Fruit fly (Drosophila melanogaster): ENCODE measurements around the gene CG6661.

CG6661 gene

DNA sequence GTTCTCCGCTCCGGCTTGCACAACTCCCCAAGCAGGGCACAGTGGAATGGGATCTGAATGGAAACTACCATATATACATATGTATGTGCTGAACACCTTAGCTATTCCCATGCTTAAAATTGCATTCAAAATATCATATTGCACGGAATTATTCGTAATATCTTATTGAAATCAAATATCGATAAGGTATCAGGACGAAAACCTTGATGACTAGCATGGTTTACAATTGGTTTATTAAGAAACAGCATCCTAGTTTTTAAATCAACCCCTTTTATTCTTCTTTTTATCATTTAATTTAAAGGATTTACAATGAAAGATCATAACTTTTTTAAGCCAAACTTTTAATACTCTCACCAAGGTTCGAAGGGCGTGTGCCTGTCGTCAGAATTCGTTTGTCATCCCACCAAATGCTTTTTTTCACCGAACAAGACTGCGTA lies 20.7 kb downstream of the CG6661 start (continued):
- peak; percentile 39 for TF ChIP-seq Oli (tag; optimal IDR thresholded peaks at IDR 0.05)
- no peak for TF ChIP-seq Doc3 (GFP tag; IDR thresholded peaks at IDR 0.05; ENCODE audit: partially characterized antibody)
- TF ChIP-seq CG32767 (GFP tag; IDR thresholded peaks at IDR 0.05): no peak
- TF ChIP-seq CG11093 (GFP tag; IDR thresholded peaks at IDR 0.05): no peak
- peak; percentile 29 for TF ChIP-seq CG9727 (GFP tag; optimal IDR thresholded peaks at IDR 0.05)
- no peak for TF ChIP-seq CG16815 (GFP tag; optimal IDR thresholded peaks at IDR 0.05)
- no peak for TF ChIP-seq her (GFP tag; optimal IDR thresholded peaks at IDR 0.05)
- TF ChIP-seq sens (GFP tag): peak; percentile 80
- no peak for TF ChIP-seq croc (GFP tag; conservative IDR thresholded peaks at IDR 0.05)
- TF ChIP-seq odd (GFP tag; optimal IDR thresholded peaks at IDR 0.05): no peak
- TF ChIP-seq pnt (GFP tag; optimal IDR thresholded peaks at IDR 0.05): no peak
- TF ChIP-seq CG6175 (GFP tag; IDR thresholded peaks at IDR 0.05): no peak
- TF ChIP-seq Lim3 (GFP tag; IDR thresholded peaks at IDR 0.05): no peak
- TF ChIP-seq HLHmδ (GFP tag; optimal IDR thresholded peaks at IDR 0.05): no peak
- no peak for TF ChIP-seq sob (GFP tag; IDR thresholded peaks at IDR 0.05)
- no peak for TF ChIP-seq sqz (GFP tag; optimal IDR thresholded peaks at IDR 0.05)
- peak; percentile 13 for TF ChIP-seq CG18262 (tag; optimal IDR thresholded peaks at IDR 0.05)
- no peak for TF ChIP-seq CG14667 (GFP tag; IDR thresholded peaks at IDR 0.05)
- no peak for TF ChIP-seq ac (GFP tag; optimal IDR thresholded peaks at IDR 0.05)
- peak; percentile 35 for TF ChIP-seq CG7556 (GFP tag; optimal IDR thresholded peaks at IDR 0.05)
- no peak for TF ChIP-seq Bteb2 (GFP tag; optimal IDR thresholded peaks at IDR 0.05)
- TF ChIP-seq CG4854 (GFP tag; optimal IDR thresholded peaks at IDR 0.05): no peak
- no peak for TF ChIP-seq aop (GFP tag; IDR thresholded peaks at IDR 0.05)
- TF ChIP-seq lab (GFP tag; optimal IDR thresholded peaks at IDR 0.05): peak; percentile 32
- TF ChIP-seq CG12236 (GFP tag; optimal IDR thresholded peaks at IDR 0.05): no peak
- no peak for TF ChIP-seq E2f2 (GFP tag; IDR thresholded peaks at IDR 0.05)
- no peak for TF ChIP-seq CG13624 (GFP tag; optimal IDR thresholded peaks at IDR 0.05)
- no peak for TF ChIP-seq Xrp1 (GFP tag; IDR thresholded peaks at IDR 0.05)
- no peak for TF ChIP-seq ham (GFP tag; IDR thresholded peaks at IDR 0.05)
- peak; percentile 49 for TF ChIP-seq Meics (GFP tag; optimal IDR thresholded peaks at IDR 0.05)
- TF ChIP-seq pita (GFP tag; optimal IDR thresholded peaks at IDR 0.05): no peak
- TF ChIP-seq trem (tag; optimal IDR thresholded peaks at IDR 0.05): no peak
- TF ChIP-seq lbe (GFP tag; optimal IDR thresholded peaks at IDR 0.05): no peak
- TF ChIP-seq danr (GFP tag; IDR thresholded peaks at IDR 0.05): no peak
- TF ChIP-seq tx (GFP tag; optimal IDR thresholded peaks at IDR 0.05): no peak
- no peak for TF ChIP-seq inv (GFP tag; IDR thresholded peaks at IDR 0.05; ENCODE audit: partially characterized antibody)
- TF ChIP-seq Pdp1 (GFP tag; optimal IDR thresholded peaks at IDR 0.05): peak in 1 of 2 experiments; percentile 6
- TF ChIP-seq CG17612 (GFP tag; IDR thresholded peaks at IDR 0.05): 0 out of 2 replicates have a peak, but pooled peaks have one; percentile 16
- TF ChIP-seq Optix (GFP tag; IDR thresholded peaks at IDR 0.05): no peak
- TF ChIP-seq schlank (tag; optimal IDR thresholded peaks at IDR 0.05): no peak
- TF ChIP-seq gem (tag; optimal IDR thresholded peaks at IDR 0.05): peak; percentile 41
- no peak for TF ChIP-seq CG2129 (GFP tag; IDR thresholded peaks at IDR 0.05; ENCODE audit: partially characterized antibody)
- no peak for TF ChIP-seq CG15073 (GFP tag; optimal IDR thresholded peaks at IDR 0.05)
- TF ChIP-seq ato (GFP tag; IDR thresholded peaks at IDR 0.05; ENCODE audit: partially characterized antibody): no peak
- TF ChIP-seq Rfx (GFP tag; IDR thresholded peaks at IDR 0.05): no peak
- no peak for TF ChIP-seq CG14710 (tag; optimal IDR thresholded peaks at IDR 0.05)
- TF ChIP-seq dmrt99B (tag; optimal IDR thresholded peaks at IDR 0.05): peak; percentile 32
- TF ChIP-seq CG6683 (GFP tag; optimal IDR thresholded peaks at IDR 0.05): no peak
- no peak for TF ChIP-seq CG14050 (GFP tag; IDR thresholded peaks at IDR 0.05)
- peak; percentile 8 for TF ChIP-seq crc (GFP tag; optimal IDR thresholded peaks at IDR 0.05)
- peak; percentile 81 for TF ChIP-seq Med (GFP tag)
- no peak for TF ChIP-seq ttk (GFP tag; IDR thresholded peaks at IDR 0.05)
